Fruit fly (Drosophila melanogaster) whole organism, embryonic: ENCODE measurements around the gene glob1.

ENCODE experiments used
- Antp ChIP-seq: fragments of 200-800 bp; sonication (Bioruptor generic); optimal IDR thresholded peaks from 3 replicates; lab custom pipeline; 2016; ENCODE audit warnings: missing biosample characterization, missing genetic modification characterization
- CG10543 ChIP-seq: fragments of 200-800 bp; sonication (Bioruptor generic); optimal IDR thresholded peaks from 3 replicates; lab custom pipeline; 2017; ENCODE audit warnings: missing biosample characterization, mild to moderate bottlenecking, missing genetic modification characterization, moderate library complexity
- CG11247 ChIP-seq: fragments of 200-800 bp; sonication (Bioruptor generic); IDR thresholded peaks from 2 replicates; pipeline ENCODE4 v1.3.6; 2022; ENCODE audit warnings: missing biosample characterization, missing genetic modification characterization
- CG14710 ChIP-seq: fragments of 200-800 bp; sonication (Bioruptor generic); optimal IDR thresholded peaks from 3 replicates; lab custom pipeline; 2019; ENCODE audit warnings: missing biosample characterization, mild to moderate bottlenecking, missing genetic modification characterization, moderate library complexity
- CG1529 ChIP-seq: fragments of 200-800 bp; sonication (Bioruptor generic); optimal IDR thresholded peaks from 3 replicates; lab custom pipeline; 2018; ENCODE audit warnings: missing biosample characterization, missing genetic modification characterization
- CG16863 ChIP-seq: fragments of 200-800 bp; sonication (Bioruptor generic); optimal IDR thresholded peaks from 3 replicates; lab custom pipeline; 2016; ENCODE audit warnings: missing biosample characterization, missing genetic modification characterization
- CG17385 ChIP-seq: fragments of 200-800 bp; sonication (Bioruptor generic); optimal IDR thresholded peaks from 3 replicates; lab custom pipeline; 2018; ENCODE audit warnings: missing biosample characterization, mild to moderate bottlenecking, missing genetic modification characterization
- CG17802 ChIP-seq: fragments of 200-800 bp; sonication (Bioruptor generic); optimal IDR thresholded peaks from 2 replicates; lab custom pipeline; 2018; ENCODE audit warnings: missing biosample characterization, mild to moderate bottlenecking, missing genetic modification characterization, moderate library complexity
- CG18619 ChIP-seq: fragments of 200-800 bp; sonication (Bioruptor generic); optimal IDR thresholded peaks from 3 replicates; lab custom pipeline; 2017; ENCODE audit warnings: missing biosample characterization, mild to moderate bottlenecking, missing genetic modification characterization
- CG2678 ChIP-seq: fragments of 200-800 bp; sonication (Bioruptor generic); optimal IDR thresholded peaks from 3 replicates; lab custom pipeline; 2019; ENCODE audit warnings: missing biosample characterization, mild to moderate bottlenecking, missing genetic modification characterization, moderate library complexity
- CG2889 ChIP-seq: fragments of 200-800 bp; sonication (Bioruptor generic); IDR thresholded peaks from 3 replicates; pipeline ENCODE4 v1.3.6; 2022; ENCODE audit warnings: missing biosample characterization, missing genetic modification characterization
- CG31224 ChIP-seq: fragments of 200-800 bp; sonication (Bioruptor generic); IDR thresholded peaks from 2 replicates; pipeline ENCODE4 v1.3.6; 2022; ENCODE audit warnings: missing biosample characterization, missing genetic modification characterization
- CG3163 ChIP-seq: fragments of 200-800 bp; sonication (Bioruptor generic); optimal IDR thresholded peaks from 3 replicates; lab custom pipeline; 2016; ENCODE audit warnings: missing biosample characterization, missing genetic modification characterization
- CG3407 ChIP-seq: fragments of 200-800 bp; sonication (Bioruptor generic); optimal IDR thresholded peaks from 2 replicates; lab custom pipeline; 2018; ENCODE audit warnings: missing biosample characterization, mild to moderate bottlenecking, missing genetic modification characterization
- CG34224 ChIP-seq: fragments of 200-800 bp; sonication (Bioruptor generic); IDR thresholded peaks from 3 replicates; pipeline ENCODE4 v1.3.6; 2022; ENCODE audit warnings: missing biosample characterization, missing genetic modification characterization; ENCODE audit not compliant: partially characterized antibody
- CG4707 ChIP-seq: fragments of 200-800 bp; sonication (Bioruptor generic); optimal IDR thresholded peaks from 2 replicates; lab custom pipeline; 2018; ENCODE audit warnings: missing biosample characterization, mild to moderate bottlenecking, missing genetic modification characterization, moderate library complexity
- CG4854 ChIP-seq: fragments of 200-800 bp; sonication (Bioruptor generic); optimal IDR thresholded peaks from 2 replicates; lab custom pipeline; 2016; ENCODE audit warnings: missing biosample characterization, missing genetic modification characterization, inconsistent platforms
- CG9727 ChIP-seq: fragments of 200-800 bp; sonication (Bioruptor generic); optimal IDR thresholded peaks from 3 replicates; lab custom pipeline; 2017; ENCODE audit warnings: missing biosample characterization, mild to moderate bottlenecking, missing genetic modification characterization
- Dad ChIP-seq: fragments of 200-800 bp; sonication (Bioruptor generic); optimal IDR thresholded peaks from 3 replicates; lab custom pipeline; 2016; ENCODE audit warnings: missing biosample characterization, missing genetic modification characterization
- Fer2 ChIP-seq: fragments of 200-800 bp; sonication (Bioruptor generic); optimal IDR thresholded peaks from 2 replicates; lab custom pipeline; 2018; ENCODE audit warnings: missing biosample characterization, mild to moderate bottlenecking, missing genetic modification characterization, moderate library complexity
- H15 ChIP-seq: fragments of 200-800 bp; sonication (Bioruptor generic); IDR thresholded peaks from 3 replicates; pipeline ENCODE4 v1.3.6; 2022; ENCODE audit warnings: missing biosample characterization, missing genetic modification characterization
- HmgD ChIP-seq: fragments of 200-800 bp; sonication (Bioruptor generic); optimal IDR thresholded peaks from 3 replicates; lab custom pipeline; 2016; ENCODE audit warnings: missing biosample characterization, missing genetic modification characterization
- HmgZ ChIP-seq: fragments of 200-800 bp; sonication (Bioruptor generic); optimal IDR thresholded peaks from 2 replicates; lab custom pipeline; 2018; ENCODE audit warnings: missing biosample characterization, mild to moderate bottlenecking, missing genetic modification characterization
- Lim3 ChIP-seq: fragments of 200-800 bp; sonication (Bioruptor generic); IDR thresholded peaks from 2 replicates; pipeline ENCODE4 v1.3.6; 2022; ENCODE audit warnings: missing biosample characterization, missing genetic modification characterization
- MESR4 ChIP-seq: fragments of 200-800 bp; sonication (Bioruptor generic); optimal IDR thresholded peaks from 2 replicates; lab custom pipeline; 2018; ENCODE audit warnings: missing biosample characterization, mild to moderate bottlenecking, missing genetic modification characterization, moderate library complexity
- PHDP ChIP-seq: fragments of 200-800 bp; sonication (Bioruptor generic); optimal IDR thresholded peaks from 3 replicates; lab custom pipeline; 2018; ENCODE audit warnings: missing biosample characterization, mild to moderate bottlenecking, missing genetic modification characterization, moderate library complexity
- Trl ChIP-seq, 3 experiments: fragments of >200 bp in 2 of 3; fragments of 200-800 bp in 1 of 3; sonication (Bioruptor generic) in 1 of 3; optimal IDR thresholded peaks; 2 replicates in 1 of 3; 3 replicates in 2 of 3; lab custom pipeline; 2016 to 2017; ENCODE audit warnings: missing biosample characterization in 1 of 3, missing genetic modification characterization in 1 of 3
- abd-A ChIP-seq: fragments of 200-800 bp; sonication (Bioruptor generic); optimal IDR thresholded peaks from 3 replicates; lab custom pipeline; 2019; ENCODE audit warnings: missing biosample characterization, mild to moderate bottlenecking, missing genetic modification characterization, moderate library complexity
- al ChIP-seq: fragments of 200-800 bp; sonication (Bioruptor generic); IDR thresholded peaks from 2 replicates; pipeline ENCODE4 v1.3.6; 2022; ENCODE audit warnings: missing biosample characterization, missing genetic modification characterization
- ash1 ChIP-seq: fragments of 200-800 bp; sonication (Bioruptor generic); optimal IDR thresholded peaks from 2 replicates; lab custom pipeline; 2018; ENCODE audit warnings: missing biosample characterization, mild to moderate bottlenecking, missing genetic modification characterization
- bab2 ChIP-seq: fragments of 200-800 bp; sonication (Bioruptor generic); optimal IDR thresholded peaks from 2 replicates; lab custom pipeline; 2016; ENCODE audit warnings: missing biosample characterization, missing genetic modification characterization
- bcd ChIP-seq: fragments of 200-800 bp; sonication (Bioruptor generic); optimal IDR thresholded peaks from 2 replicates; lab custom pipeline; 2017; ENCODE audit warnings: missing biosample characterization, mild to moderate bottlenecking, missing genetic modification characterization
- br ChIP-seq: fragments of >200 bp; optimal IDR thresholded peaks from 2 replicates; lab custom pipeline; 2017
- cas ChIP-seq: fragments of 200-800 bp; sonication (Bioruptor generic); IDR thresholded peaks from 2 replicates; pipeline ENCODE4 v1.3.6; 2022; ENCODE audit warnings: missing biosample characterization, missing genetic modification characterization
- cato ChIP-seq: fragments of 200-800 bp; sonication (Bioruptor generic); optimal IDR thresholded peaks from 2 replicates; lab custom pipeline; 2016; ENCODE audit warnings: missing biosample characterization, missing genetic modification characterization, borderline replicate concordance
- caup ChIP-seq: fragments of 200-800 bp; sonication (Bioruptor generic); optimal IDR thresholded peaks from 3 replicates; lab custom pipeline; 2017; ENCODE audit warnings: missing biosample characterization, mild to moderate bottlenecking, missing genetic modification characterization, moderate library complexity; ENCODE audit not compliant: severe bottlenecking
- chn ChIP-seq: fragments of 200-800 bp; sonication (Bioruptor generic); optimal IDR thresholded peaks from 2 replicates; lab custom pipeline; 2016; ENCODE audit warnings: missing biosample characterization, missing genetic modification characterization
- fu2 ChIP-seq: fragments of 200-800 bp; sonication (Bioruptor generic); optimal IDR thresholded peaks from 2 replicates; lab custom pipeline; 2016; ENCODE audit warnings: missing biosample characterization, missing genetic modification characterization
- gcm2 ChIP-seq: fragments of 200-800 bp; sonication (Bioruptor generic); optimal IDR thresholded peaks from 2 replicates; lab custom pipeline; 2016; ENCODE audit warnings: missing biosample characterization, missing genetic modification characterization
- grn ChIP-seq: fragments of 200-800 bp; sonication (Bioruptor generic); optimal IDR thresholded peaks from 3 replicates; lab custom pipeline; 2017; ENCODE audit warnings: missing biosample characterization, missing genetic modification characterization
- kah ChIP-seq: fragments of 200-800 bp; sonication (Bioruptor generic); optimal IDR thresholded peaks from 2 replicates; lab custom pipeline; 2018; ENCODE audit warnings: missing biosample characterization, mild to moderate bottlenecking, missing genetic modification characterization
- kni ChIP-seq: fragments of 200-800 bp; sonication (Bioruptor generic); optimal IDR thresholded peaks from 3 replicates; lab custom pipeline; 2017; ENCODE audit warnings: mild to moderate bottlenecking, missing biosample characterization, missing genetic modification reagents, missing genetic modification characterization
- knrl ChIP-seq: fragments of 200-800 bp; sonication (Bioruptor generic); IDR thresholded peaks from 3 replicates; pipeline ENCODE4 v1.3.6; 2022; ENCODE audit warnings: missing biosample characterization, missing genetic modification characterization; ENCODE audit not compliant: partially characterized antibody
- pan ChIP-seq, 4 experiments: fragments of >200 bp in 3 of 4; fragments of 200-800 bp in 1 of 4; sonication (Bioruptor generic) in 1 of 4; optimal IDR thresholded peaks in 3 of 4; IDR thresholded peaks in 1 of 4; 2 replicates each; pipeline versions ENCODE4 v1.3.6 to Lab custom; 2017 to 2022; ENCODE audit warnings: missing biosample characterization in 2 of 4, missing genetic modification characterization in 2 of 4, mixed read lengths in 1 of 4
- pfk ChIP-seq: fragments of 200-800 bp; sonication (Bioruptor generic); optimal IDR thresholded peaks from 2 replicates; lab custom pipeline; 2018; ENCODE audit warnings: missing biosample characterization, mild to moderate bottlenecking, missing genetic modification characterization, moderate library complexity
- pnt ChIP-seq: fragments of 200-800 bp; sonication (Bioruptor generic); optimal IDR thresholded peaks from 3 replicates; lab custom pipeline; 2016; ENCODE audit warnings: missing biosample characterization, missing genetic modification characterization
- rib ChIP-seq: fragments of 200-800 bp; sonication (Bioruptor generic); IDR thresholded peaks from 2 replicates; pipeline ENCODE4 v1.3.6; 2022; ENCODE audit warnings: missing biosample characterization, missing genetic modification characterization
- row ChIP-seq: fragments of 200-800 bp; sonication (Bioruptor generic); IDR thresholded peaks from 3 replicates; pipeline ENCODE4 v1.3.6; 2022; ENCODE audit warnings: missing biosample characterization, missing genetic modification characterization
- slbo ChIP-seq: fragments of 200-800 bp; sonication (Bioruptor generic); IDR thresholded peaks from 2 replicates; pipeline ENCODE4 v1.3.6; 2022; ENCODE audit warnings: missing biosample characterization, missing genetic modification characterization
- tna ChIP-seq: fragments of 200-800 bp; sonication (Bioruptor generic); IDR thresholded peaks from 2 replicates; pipeline ENCODE4 v1.3.6; 2022; ENCODE audit warnings: missing biosample characterization, missing genetic modification characterization; ENCODE audit not compliant: partially characterized antibody

Gene glob1

DNA sequence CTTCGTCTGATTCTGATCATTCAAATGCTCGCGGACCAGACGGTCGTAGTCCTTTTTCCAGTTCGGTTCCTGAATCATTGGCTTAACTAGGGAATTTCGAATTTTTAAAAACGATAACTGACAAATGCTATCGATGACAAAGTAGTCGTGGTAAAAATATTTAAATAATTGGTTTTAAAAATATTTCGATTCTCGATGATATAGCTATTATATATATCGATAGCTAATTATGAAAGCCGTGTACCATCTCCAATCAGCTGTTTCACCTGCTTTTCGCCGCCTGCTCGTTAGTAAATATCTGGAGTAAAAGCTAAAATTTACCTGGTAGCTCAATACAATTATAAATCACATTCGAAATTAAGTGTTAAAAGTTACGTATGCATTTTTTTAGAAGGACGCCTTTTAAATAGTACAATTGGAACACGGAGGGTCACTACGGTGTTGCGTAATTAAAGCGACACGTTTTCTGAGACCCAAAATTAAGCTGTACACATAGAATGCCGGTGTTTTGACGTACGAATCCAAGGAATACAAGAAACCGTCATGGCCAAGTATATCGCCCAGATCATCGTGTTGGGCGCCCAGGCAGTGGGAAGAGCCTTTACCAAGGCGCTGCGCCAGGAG lies 29.3 kb upstream of the glob1 start, which contains the start of the genes CG5478 and blp (continued):
- no peak for TF ChIP-seq CG9727 (GFP tag; lab: Kevin White, UChicago)
- TF ChIP-seq al (GFP tag; lab: Robert Waterston, UW), result no peak
- peak; percentile 42 for TF ChIP-seq HmgZ (tag; lab: Kevin White, UChicago)
- TF ChIP-seq br (lab: Kevin White, UChicago), result no peak
- no peak for TF ChIP-seq Lim3 (GFP tag; lab: Robert Waterston, UW)
- no peak for TF ChIP-seq HmgD (GFP tag; lab: Kevin White, UChicago)
- no peak for TF ChIP-seq pnt (GFP tag; lab: Kevin White, UChicago)
- TF ChIP-seq CG17385, result no peak
- no peak for TF ChIP-seq CG4854 (GFP tag; lab: Kevin White, UChicago)
- peak; percentile 91 for TF ChIP-seq tna (GFP tag; lab: Robert Waterston, UW)
- peak; percentile 7 for TF ChIP-seq PHDP (tag; lab: Kevin White, UChicago)
- no peak for TF ChIP-seq pan (optimal IDR thresholded peaks at IDR 0.05; lab: Kevin White, UChicago)
- no peak for TF ChIP-seq pan (GFP tag; optimal IDR thresholded peaks at IDR 0.05 in 1 of 2, IDR thresholded peaks at IDR 0.05 in 1 of 2)
- no peak for TF ChIP-seq CG3407 (GFP tag; lab: Kevin White, UChicago)
- TF ChIP-seq CG4707 (GFP tag; lab: Kevin White, UChicago), result no peak
- no peak for TF ChIP-seq CG2678 (tag; lab: Kevin White, UChicago)
- peak; percentile 73 for TF ChIP-seq abd-A (tag; lab: Kevin White, UChicago)
- TF ChIP-seq Trl (optimal IDR thresholded peaks at IDR 0.05; lab: Kevin White, UChicago), result no peak
- TF ChIP-seq Trl (GFP tag; optimal IDR thresholded peaks at IDR 0.05; lab: Kevin White, UChicago), result no peak
- TF ChIP-seq cato (GFP tag; lab: Kevin White, UChicago), result no peak
- no peak for TF ChIP-seq CG11247 (GFP tag; lab: Robert Waterston, UW)
- peak; percentile 39 for TF ChIP-seq row
- TF ChIP-seq CG17802 (tag; lab: Kevin White, UChicago), result no peak
- peak; percentile 26 for TF ChIP-seq kni (GFP tag; lab: Kevin White, UChicago)
- TF ChIP-seq knrl (GFP tag; lab: Robert Waterston, UW), result peak; percentile 78
- TF ChIP-seq CG1529 (GFP tag; lab: Kevin White, UChicago), result no peak
- peak; percentile 15 for TF ChIP-seq CG14710 (tag; lab: Kevin White, UChicago)
- TF ChIP-seq ash1, result no peak
- no peak for TF ChIP-seq CG18619 (GFP tag; lab: Kevin White, UChicago)
- no peak for TF ChIP-seq gcm2 (GFP tag; lab: Kevin White, UChicago)
- TF ChIP-seq Fer2 (tag; lab: Kevin White, UChicago), result no peak
- peak; percentile 97 for TF ChIP-seq CG34224 (GFP tag; lab: Robert Waterston, UW)
- TF ChIP-seq H15 (GFP tag; lab: Robert Waterston, UW), result no peak
- TF ChIP-seq rib, result no peak
- TF ChIP-seq bab2 (GFP tag; lab: Kevin White, UChicago), result no peak
- TF ChIP-seq pfk, result no peak
- TF ChIP-seq chn (GFP tag; lab: Kevin White, UChicago), result no peak
- no peak for TF ChIP-seq slbo (GFP tag; lab: Robert Waterston, UW)
- TF ChIP-seq Antp, result no peak
- TF ChIP-seq grn, result no peak
- no peak for TF ChIP-seq cas
- TF ChIP-seq CG31224 (GFP tag; lab: Robert Waterston, UW), result no peak
- TF ChIP-seq MESR4 (GFP tag; lab: Kevin White, UChicago), result peak; percentile 40
- TF ChIP-seq kah (GFP tag; lab: Kevin White, UChicago), result no peak
- TF ChIP-seq Dad (GFP tag; lab: Kevin White, UChicago), result no peak
- TF ChIP-seq caup (GFP tag; lab: Kevin White, UChicago), result no peak
- no peak for TF ChIP-seq CG3163 (GFP tag; lab: Kevin White, UChicago)
- no peak for TF ChIP-seq bcd (GFP tag; lab: Kevin White, UChicago)
- TF ChIP-seq fu2 (GFP tag; lab: Kevin White, UChicago), result no peak
- TF ChIP-seq CG16863 (GFP tag; lab: Kevin White, UChicago), result no peak
- TF ChIP-seq CG2889 (GFP tag; lab: Robert Waterston, UW), result no peak
- TF ChIP-seq CG10543 (GFP tag; lab: Kevin White, UChicago), result no peak
